Worm (Caenorhabditis elegans) whole organism, young adult: ENCODE results near the gene srh-289.
A peak's percentile ranks its signal among the peaks of the same experiment; 100 is the strongest.

Experiments used
- B0035.1 ChIP-seq: sonication (generic microtip); optimal IDR thresholded peaks from 2 replicates; lab custom pipeline; 2016; ENCODE audit warnings: missing genetic modification characterization, mild to moderate bottlenecking, missing compliant biosample characterization, missing genotype, missing genetic modification reagents
- F10E7.11 ChIP-seq: sonication (generic microtip); optimal IDR thresholded peaks from 2 replicates; lab custom pipeline; 2017; ENCODE audit warnings: mild to moderate bottlenecking, missing genetic modification characterization, moderate library complexity, missing compliant biosample characterization
- F55B11.4 ChIP-seq: sonication (generic microtip); optimal IDR thresholded peaks from 2 replicates; lab custom pipeline; 2016; ENCODE audit warnings: missing compliant biosample characterization, missing genetic modification characterization, borderline replicate concordance; ENCODE audit not compliant: insufficient read depth
- T07F8.4 ChIP-seq: sonication (generic microtip); optimal IDR thresholded peaks from 2 replicates; lab custom pipeline; 2016; ENCODE audit warnings: mild to moderate bottlenecking, missing genetic modification characterization, moderate library complexity, missing compliant biosample characterization
- Y53F4B.3 ChIP-seq: fragments of 200-800 bp; sonication (Bioruptor generic); IDR thresholded peaks from 2 replicates; pipeline ENCODE4 v1.3.6; 2022; ENCODE audit warnings: missing genetic modification reagents, missing genetic modification characterization, missing compliant biosample characterization
- Y53G8AR.9 ChIP-seq: fragments of 200-800 bp; sonication (Bioruptor generic); conservative IDR thresholded peaks from 2 replicates; pipeline ENCODE4 v1.3.6; 2022; ENCODE audit warnings: missing genetic modification reagents, missing genetic modification characterization, missing compliant biosample characterization
- ZK185.1 ChIP-seq: sonication (generic microtip); optimal IDR thresholded peaks from 2 replicates; lab custom pipeline; 2016; ENCODE audit warnings: mild to moderate bottlenecking, missing genetic modification characterization, missing compliant biosample characterization; ENCODE audit not compliant: poor library complexity, severe bottlenecking
- aptf-3 ChIP-seq: fragments of 200-800 bp; sonication (Bioruptor generic); IDR thresholded peaks from 2 replicates; pipeline ENCODE4 v1.3.6; 2022; ENCODE audit warnings: missing genetic modification characterization, missing compliant biosample characterization
- bed-2 ChIP-seq: fragments of 200-800 bp; sonication (Bioruptor generic); IDR thresholded peaks from 2 replicates; pipeline ENCODE4 v1.3.6; 2022; ENCODE audit warnings: missing genetic modification reagents, missing genetic modification characterization, missing compliant biosample characterization
- cebp-1 ChIP-seq, 2 experiments: fragments of 200-800 bp in 1 of 2; sonication (Bioruptor generic) in 1 of 2; sonication (generic microtip) in 1 of 2; IDR thresholded peaks in 1 of 2; optimal IDR thresholded peaks in 1 of 2; 2 replicates each; pipeline versions ENCODE4 v1.3.6 to Lab custom; 2017 to 2022; ENCODE audit warnings: missing compliant biosample characterization in 2 of 2, missing genetic modification characterization in 2 of 2, mild to moderate bottlenecking in 1 of 2, missing genetic modification reagents in 1 of 2, moderate library complexity in 1 of 2
- ceh-40 ChIP-seq: fragments of 200-800 bp; sonication (Bioruptor generic); IDR thresholded peaks from 2 replicates; pipeline ENCODE4 v1.3.6; 2022; ENCODE audit warnings: missing genetic modification characterization, missing compliant biosample characterization
- chd-7 ChIP-seq: sonication (generic microtip); optimal IDR thresholded peaks from 2 replicates; lab custom pipeline; 2016; ENCODE audit warnings: mild to moderate bottlenecking, missing genetic modification characterization, moderate library complexity, missing compliant biosample characterization
- efl-1 ChIP-seq: fragments of 150-350 bp; optimal IDR thresholded peaks from 2 replicates; lab custom pipeline; 2014; ENCODE audit warnings: missing biosample characterization, missing genetic modification reagents, missing genetic modification characterization
- egrh-3 ChIP-seq: fragments of 200-800 bp; sonication (Bioruptor generic); IDR thresholded peaks from 2 replicates; pipeline ENCODE4 v1.3.6; 2022; ENCODE audit warnings: missing genetic modification reagents, missing genetic modification characterization, missing compliant biosample characterization
- ets-4 ChIP-seq: fragments of 200-800 bp; sonication (Bioruptor generic); optimal IDR thresholded peaks from 2 replicates; lab custom pipeline; 2018; ENCODE audit warnings: mild to moderate bottlenecking, missing genetic modification characterization, missing compliant biosample characterization
- fkh-3 ChIP-seq: sonication (generic microtip); optimal IDR thresholded peaks from 2 replicates; lab custom pipeline; 2016; ENCODE audit warnings: mild to moderate bottlenecking, missing genetic modification characterization, missing compliant biosample characterization
- him-1 ChIP-seq: sonication (generic microtip); optimal IDR thresholded peaks from 2 replicates; lab custom pipeline; 2016; ENCODE audit warnings: missing genotype, missing genetic modification reagents, missing genetic modification characterization, missing compliant biosample characterization
- madf-10 ChIP-seq: sonication (generic microtip); optimal IDR thresholded peaks from 2 replicates; lab custom pipeline; 2016; ENCODE audit warnings: mild to moderate bottlenecking, missing genetic modification characterization, missing compliant biosample characterization
- madf-6 ChIP-seq: fragments of 200-800 bp; sonication (Bioruptor generic); IDR thresholded peaks from 2 replicates; pipeline ENCODE4 v1.3.6; 2022; ENCODE audit warnings: missing genetic modification reagents, missing genetic modification characterization, missing compliant biosample characterization
- nhr-27 ChIP-seq: fragments of 200-800 bp; sonication (Bioruptor generic); optimal IDR thresholded peaks from 2 replicates; lab custom pipeline; 2018; ENCODE audit warnings: mild to moderate bottlenecking, missing genetic modification characterization, moderate library complexity, missing compliant biosample characterization
- nhr-80 ChIP-seq: sonication (generic microtip); optimal IDR thresholded peaks from 2 replicates; lab custom pipeline; 2016; ENCODE audit warnings: missing genetic modification characterization, missing compliant biosample characterization
- rpc-1 ChIP-seq, 2 experiments: fragments of 150-350 bp in 1 of 2; sonication (generic microtip) in 1 of 2; optimal IDR thresholded peaks; 2 replicates each; lab custom pipeline; 2014 to 2018; ENCODE audit warnings: missing biosample characterization in 1 of 2, missing genetic modification characterization in 1 of 2, missing genetic modification reagents in 1 of 2, missing genotype in 1 of 2
- snpc-1.1 ChIP-seq: sonication (generic microtip); optimal IDR thresholded peaks from 2 replicates; lab custom pipeline; 2017; ENCODE audit warnings: missing genetic modification characterization, mild to moderate bottlenecking, missing compliant biosample characterization, antibody characterized with exemption, moderate library complexity, missing genotype, missing genetic modification reagents; ENCODE audit not compliant: insufficient read depth
- snpc-4 ChIP-seq, 5 experiments: fragments of 150-350 bp in 1 of 5; sonication (generic microtip) in 4 of 5; optimal IDR thresholded peaks; 2 replicates each; lab custom pipeline; 2014 to 2018; ENCODE audit warnings: missing genetic modification characterization in 5 of 5, missing biosample characterization in 3 of 5, antibody characterized with exemption in 2 of 5, mild to moderate bottlenecking in 2 of 5, missing compliant biosample characterization in 2 of 5, missing genotype in 2 of 5, moderate library complexity in 2 of 5, missing genetic modification reagents in 1 of 5
- somi-1 ChIP-seq: fragments of 200-800 bp; sonication (Bioruptor generic); optimal IDR thresholded peaks from 2 replicates; lab custom pipeline; 2018; ENCODE audit warnings: mild to moderate bottlenecking, missing genetic modification characterization, missing compliant biosample characterization
- sptf-2 ChIP-seq: fragments of 200-800 bp; sonication (Bioruptor generic); optimal IDR thresholded peaks from 2 replicates; lab custom pipeline; 2018; ENCODE audit warnings: mild to moderate bottlenecking, missing genetic modification characterization, missing compliant biosample characterization
- tbp1 ChIP-seq: fragments of 200-800 bp; sonication (Bioruptor generic); optimal IDR thresholded peaks from 2 replicates; lab custom pipeline; 2018; ENCODE audit warnings: mild to moderate bottlenecking, missing genetic modification characterization, missing compliant biosample characterization
- unc-130 ChIP-seq: sonication (generic microtip); optimal IDR thresholded peaks from 2 replicates; lab custom pipeline; 2016; ENCODE audit warnings: missing genetic modification reagents, missing genetic modification characterization, missing compliant biosample characterization
- ztf-28 ChIP-seq: fragments of 200-800 bp; sonication (Bioruptor generic); IDR thresholded peaks from 2 replicates; pipeline ENCODE4 v1.3.6; 2022; ENCODE audit warnings: missing genetic modification reagents, missing genetic modification characterization, missing compliant biosample characterization
- ztf-6 ChIP-seq: fragments of 200-800 bp; sonication (Bioruptor generic); IDR thresholded peaks from 2 replicates; pipeline ENCODE4 v1.3.6; 2022; ENCODE audit warnings: missing genetic modification reagents, missing genetic modification characterization, missing compliant biosample characterization

srh-289 gene

DNA sequence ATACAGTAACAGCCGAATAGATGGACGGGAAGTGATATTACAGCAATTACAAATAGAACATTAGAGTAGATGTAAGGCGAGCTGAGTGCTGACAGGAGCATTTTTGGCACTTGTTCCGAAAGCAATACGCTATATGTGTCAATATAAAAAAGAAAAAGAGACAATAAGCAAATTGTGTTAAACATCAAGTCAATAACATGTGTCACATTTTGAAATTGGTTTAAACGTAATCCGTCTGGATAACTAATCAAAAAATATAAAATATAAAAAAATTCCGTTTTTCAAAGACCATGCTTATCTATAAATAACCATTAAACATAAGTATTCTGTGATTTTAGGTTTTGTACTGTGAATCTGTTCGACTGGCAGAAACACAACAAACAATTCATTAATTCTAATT lies 1.8 kb upstream of the srh-289 start, which contains the start of gene srh-288:
Gene srh-288, minus strand, starts transcription at position 101 of the 400 bp plus-strand sequence.
- no peak for TF ChIP-seq unc-130 (GFP tag; lab: Kevin White, UChicago)

DNA sequence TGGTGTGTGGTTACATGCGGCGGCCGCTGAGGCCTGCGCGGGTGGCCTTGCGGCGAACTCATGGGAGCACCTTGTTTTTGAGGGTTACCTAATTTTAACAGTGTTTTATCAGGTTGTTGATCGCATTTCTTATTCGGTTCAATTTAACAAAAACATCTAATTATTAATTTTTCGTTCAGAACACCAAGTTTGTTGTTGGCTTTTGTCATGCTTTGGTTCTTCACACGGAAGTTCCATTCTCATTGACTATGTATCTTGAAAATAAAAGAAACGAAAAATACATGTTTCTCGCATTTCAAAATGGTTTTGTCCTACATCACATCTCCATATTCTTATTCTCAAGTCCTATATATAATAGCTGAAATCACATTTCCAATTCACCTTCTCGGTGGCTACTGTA lies 3.7 kb downstream of the srh-289 start, which contains the start of gene srh-290:
Gene srh-290, plus strand, starts transcription at position 301 of the 400 bp plus-strand sequence.
- TF ChIP-seq cebp-1 (GFP tag; IDR thresholded peaks at IDR 0.05; lab: Robert Waterston, UW) = no peak
- TF ChIP-seq cebp-1 (tag; optimal IDR thresholded peaks at IDR 0.05; lab: Kevin White, UChicago) = no peak
- no peak for TF ChIP-seq ztf-28 (GFP tag; lab: Robert Waterston, UW)
- TF ChIP-seq aptf-3 = no peak
- no peak for TF ChIP-seq him-1
- TF ChIP-seq Y53F4B.3 (GFP tag; lab: Robert Waterston, UW) = no peak
- TF ChIP-seq T07F8.4 (tag; lab: Kevin White, UChicago) = no peak

DNA sequence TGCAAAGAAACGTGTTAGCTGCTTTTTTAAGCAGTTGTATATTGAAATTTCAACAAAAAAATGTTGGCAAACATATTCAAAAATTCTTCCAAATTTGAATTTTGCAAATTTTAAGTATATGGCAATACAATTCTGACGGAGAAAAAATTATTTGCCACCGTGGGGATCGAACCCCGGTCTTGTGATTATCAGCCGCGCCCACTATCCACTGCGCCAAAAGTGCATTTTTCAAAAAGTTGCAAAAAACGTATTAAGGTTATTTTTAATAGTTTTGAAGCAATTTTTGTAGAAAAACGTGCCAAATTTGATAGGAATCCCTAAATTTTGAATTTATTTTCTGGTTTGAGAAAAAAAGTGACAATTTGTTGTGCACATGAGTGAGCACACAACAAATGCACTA lies 9.5 kb downstream of the srh-289 start:
- TF ChIP-seq tbp1 (GFP tag; lab: Kevin White, UChicago) = peak; percentile 53
- TF ChIP-seq rpc-1 (optimal IDR thresholded peaks at IDR 0.05; lab: Kevin White, UChicago) = no peak
- peak; percentile 41 for TF ChIP-seq rpc-1 (tag; optimal IDR thresholded peaks at IDR 0.05; lab: Kevin White, UChicago)
- no peak for TF ChIP-seq unc-130 (GFP tag; lab: Kevin White, UChicago)

DNA sequence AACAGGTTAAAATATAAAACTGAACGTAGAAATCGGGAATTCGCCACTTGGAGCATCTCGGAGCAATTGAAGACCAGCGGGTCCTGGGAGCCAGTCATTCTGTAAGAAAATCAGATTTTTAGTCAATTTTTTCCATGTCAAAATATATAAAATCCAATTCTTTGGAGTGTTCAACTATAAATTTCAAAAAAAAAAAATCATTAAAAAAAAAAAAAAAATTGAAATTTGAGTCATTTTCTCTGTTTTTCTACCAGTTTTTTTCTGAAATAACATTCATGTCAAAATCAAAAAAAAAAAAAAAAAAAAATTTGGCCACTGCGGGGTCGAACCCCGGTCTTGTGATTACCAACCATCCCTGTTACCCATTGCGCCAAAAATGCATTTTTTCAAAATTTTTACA lies 10.3 kb downstream of the srh-289 start, which contains the start of gene srab-12:
Gene srab-12, minus strand, starts transcription at position 101 of the 400 bp plus-strand sequence.
- TF ChIP-seq ztf-6 (GFP tag; lab: Robert Waterston, UW) = no peak
- TF ChIP-seq nhr-27 = no peak
- no peak for TF ChIP-seq snpc-1.1
- no peak for TF ChIP-seq B0035.1
- no peak for TF ChIP-seq Y53G8AR.9 (GFP tag; lab: Robert Waterston, UW)
- TF ChIP-seq fkh-3 (tag; lab: Kevin White, UChicago) = no peak
- no peak for TF ChIP-seq egrh-3 (GFP tag; lab: Robert Waterston, UW)
- TF ChIP-seq chd-7 (tag; lab: Kevin White, UChicago) = no peak
- no peak for TF ChIP-seq madf-10 (tag; lab: Kevin White, UChicago)
- TF ChIP-seq F10E7.11 (tag; lab: Kevin White, UChicago) = no peak
- no peak for TF ChIP-seq ets-4 (GFP tag; lab: Kevin White, UChicago)
- TF ChIP-seq ceh-40 = no peak

DNA sequence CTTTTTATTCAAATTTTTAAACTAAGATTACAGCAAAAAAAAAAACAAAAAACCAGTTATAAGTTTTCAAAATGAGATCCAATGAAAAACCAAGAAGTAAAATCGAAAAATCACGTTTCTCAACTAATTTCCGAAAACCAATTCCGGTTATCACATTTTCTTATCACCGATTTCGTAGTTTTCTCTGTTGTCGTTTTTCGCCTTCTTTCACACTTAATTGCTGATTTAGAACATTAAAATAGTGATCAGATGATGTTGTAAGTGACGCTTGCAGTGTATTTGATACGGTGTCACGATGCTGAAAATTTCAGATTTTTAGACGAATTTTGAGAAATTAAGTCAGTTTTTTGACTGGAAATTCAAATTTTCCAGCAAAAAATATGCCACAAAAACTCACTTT lies 13.6 kb downstream of the srh-289 start:
- TF ChIP-seq snpc-4 (GFP tag; optimal IDR thresholded peaks at IDR 0.05; lab: Kevin White, UChicago) (no peak), snpc-4 (tag; optimal IDR thresholded peaks at IDR 0.05; lab: Kevin White, UChicago) (peak in 1 of 4 experiments; percentile 10), efl-1 (no peak), nhr-80 (tag; lab: Kevin White, UChicago) (peak; percentile 56)

DNA sequence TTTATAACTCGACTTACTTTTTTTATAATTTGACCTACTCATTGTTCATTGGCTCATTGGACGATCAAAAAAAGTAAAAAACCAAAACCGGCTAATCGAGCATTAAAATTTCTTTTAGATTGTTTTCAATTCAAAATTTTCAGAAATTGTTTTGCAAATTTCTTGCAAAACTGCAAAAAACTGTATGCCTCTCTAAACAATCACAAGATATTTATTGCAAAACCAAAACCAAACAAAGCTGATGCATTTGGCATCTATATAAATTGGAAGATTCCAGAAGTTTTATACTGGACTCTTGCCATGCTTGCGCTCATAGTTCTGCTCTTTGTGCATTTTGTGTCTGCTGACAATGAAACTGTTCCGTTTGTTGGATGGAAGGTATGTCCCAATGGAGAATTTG lies 16.3 kb downstream of the srh-289 start, which contains the start of gene C47A10.12:
Gene C47A10.12, plus strand, starts transcription at position 301 of the 400 bp plus-strand sequence.
- TF ChIP-seq F55B11.4 (tag; lab: Kevin White, UChicago) (no peak), cebp-1 (GFP tag; IDR thresholded peaks at IDR 0.05; lab: Robert Waterston, UW) (no peak), cebp-1 (tag; optimal IDR thresholded peaks at IDR 0.05; lab: Kevin White, UChicago) (no peak), bed-2 (GFP tag; lab: Robert Waterston, UW) (no peak), madf-6 (GFP tag; lab: Robert Waterston, UW) (no peak), sptf-2 (GFP tag; lab: Kevin White, UChicago) (no peak), somi-1 (GFP tag; lab: Kevin White, UChicago) (no peak), ZK185.1 (tag; lab: Kevin White, UChicago) (no peak)
